Worm (Caenorhabditis elegans) whole organism, mixed stage, embryonic: Measurements from ENCODE around the gene ddb-1.

Source experiments
- ceh-83 ChIP-seq: fragments of 200-800 bp; sonication (Bioruptor generic); optimal IDR thresholded peaks from 2 replicates; lab custom pipeline; 2018; ENCODE audit warnings: mild to moderate bottlenecking, missing genetic modification characterization, missing compliant biosample characterization
- ces-1 ChIP-seq: fragments of 150-350 bp; optimal IDR thresholded peaks from 2 replicates; lab custom pipeline; 2014; ENCODE audit warnings: missing biosample characterization, missing genetic modification reagents, missing genetic modification characterization
- cnd-1 ChIP-seq: fragments of 200-800 bp; sonication (Bioruptor generic); optimal IDR thresholded peaks from 2 replicates; lab custom pipeline; 2018; ENCODE audit warnings: mild to moderate bottlenecking, missing genetic modification characterization, missing compliant biosample characterization
- elt-1 ChIP-seq: sonication (generic microtip); optimal IDR thresholded peaks from 2 replicates; lab custom pipeline; 2017; ENCODE audit warnings: missing genetic modification characterization, mild to moderate bottlenecking, missing compliant biosample characterization, antibody characterized with exemption, moderate library complexity, borderline replicate concordance; ENCODE audit not compliant: insufficient read depth
- elt-3 ChIP-seq: fragments of 150-350 bp; optimal IDR thresholded peaks from 2 replicates; lab custom pipeline; 2014; ENCODE audit warnings: missing biosample characterization, missing genetic modification characterization
- flh-1 ChIP-seq: fragments of 200-800 bp; sonication (Bioruptor generic); optimal IDR thresholded peaks from 2 replicates; lab custom pipeline; 2018; ENCODE audit warnings: mild to moderate bottlenecking, missing genetic modification characterization, moderate library complexity, missing compliant biosample characterization
- lin-13 ChIP-seq: fragments of 150-350 bp; optimal IDR thresholded peaks from 2 replicates; lab custom pipeline; 2014; ENCODE audit warnings: missing biosample characterization, missing genetic modification characterization
- lin-32 ChIP-seq: fragments of 200-800 bp; sonication (Bioruptor generic); optimal IDR thresholded peaks from 2 replicates; lab custom pipeline; 2018; ENCODE audit warnings: mild to moderate bottlenecking, missing genetic modification characterization, missing compliant biosample characterization
- nhr-237 ChIP-seq: fragments of 150-350 bp; optimal IDR thresholded peaks from 2 replicates; lab custom pipeline; 2014; ENCODE audit warnings: missing biosample characterization, missing genetic modification characterization
- nhr-76 ChIP-seq: sonication (generic microtip); optimal IDR thresholded peaks from 2 replicates; lab custom pipeline; 2017; ENCODE audit warnings: missing biosample characterization, missing genetic modification characterization
- pha-4 ChIP-seq: fragments of 150-350 bp; optimal IDR thresholded peaks from 2 replicates; lab custom pipeline; 2018; ENCODE audit warnings: missing biosample characterization, missing genetic modification reagents, missing genetic modification characterization
- snpc-4 ChIP-seq: fragments of 150-350 bp; optimal IDR thresholded peaks from 2 replicates; lab custom pipeline; 2014; ENCODE audit warnings: missing biosample characterization, missing genetic modification characterization
- unc-39 ChIP-seq: fragments of 150-350 bp; optimal IDR thresholded peaks from 2 replicates; lab custom pipeline; 2014; ENCODE audit warnings: missing biosample characterization, missing genetic modification characterization
- zip-8 ChIP-seq: fragments of 150-350 bp; optimal IDR thresholded peaks from 2 replicates; lab custom pipeline; 2014; ENCODE audit warnings: missing biosample characterization, missing genetic modification characterization

DNA sequence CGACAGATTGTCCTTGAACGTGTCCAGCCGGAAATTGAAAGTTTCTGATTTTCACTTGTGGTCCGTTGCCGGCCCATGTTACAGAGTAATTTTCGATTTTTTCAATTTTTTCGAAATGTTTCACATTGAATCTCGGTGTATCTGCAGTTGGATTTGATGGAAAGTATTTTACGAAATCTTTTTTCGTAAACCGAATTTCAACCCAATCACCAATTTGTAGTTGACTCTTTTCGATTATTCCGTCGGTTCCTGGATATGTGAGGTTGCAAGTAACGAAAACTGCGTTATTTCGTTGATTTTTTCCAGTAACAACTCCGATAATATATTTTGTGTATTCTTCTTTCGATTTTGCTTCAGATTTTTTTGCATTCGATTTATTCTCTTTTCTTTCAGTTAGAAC is 28.6 kb upstream of the ddb-1 start:
- TF ChIP-seq lin-32 (GFP tag; lab: Kevin White, UChicago) (no peak), nhr-237 (no peak), lin-13 (tag; lab: Kevin White, UChicago) (no peak), zip-8 (no peak), pha-4 (no peak), elt-3 (tag; lab: Kevin White, UChicago) (no peak), ceh-83 (GFP tag; lab: Kevin White, UChicago) (no peak), snpc-4 (tag; lab: Kevin White, UChicago) (no peak), flh-1 (GFP tag; lab: Kevin White, UChicago) (no peak), unc-39 (tag; lab: Kevin White, UChicago) (no peak), nhr-76 (tag; lab: Kevin White, UChicago) (no peak), ces-1 (GFP tag; lab: Kevin White, UChicago) (no peak), elt-1 (tag; lab: Kevin White, UChicago) (no peak), cnd-1 (tag; lab: Kevin White, UChicago) (no peak)
